Worm (Caenorhabditis elegans): Measurements from ENCODE around the gene srz-60.

DNA sequence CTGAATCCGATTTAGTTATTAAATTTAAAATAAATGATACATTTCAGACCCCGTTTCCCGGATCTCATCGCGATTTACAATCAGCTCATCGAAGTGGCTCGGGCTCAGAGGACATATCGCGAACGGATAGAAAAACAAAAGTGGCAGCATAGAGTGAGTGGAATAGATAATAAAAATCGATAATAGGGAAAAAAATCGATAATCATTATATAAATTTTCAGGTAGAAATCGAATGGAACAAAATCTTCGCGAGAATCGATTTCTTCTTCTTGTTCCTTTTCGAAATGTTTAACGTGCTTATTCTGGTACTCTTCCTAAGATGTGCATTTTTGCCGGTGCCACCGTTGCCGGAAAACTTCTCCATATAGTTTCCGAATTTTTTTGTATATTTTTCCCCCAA, 10.0 kb upstream of the srz-60 start:
- no peak for TF ChIP-seq mep-1 (tag; optimal IDR thresholded peaks at IDR 0.05)
- no peak for TF ChIP-seq ztf-11 (tag; optimal IDR thresholded peaks at IDR 0.05)
- no peak for TF ChIP-seq lin-39 (tag; optimal IDR thresholded peaks at IDR 0.05)
- no peak for TF ChIP-seq nhr-6 (tag; optimal IDR thresholded peaks at IDR 0.05)
- TF ChIP-seq pqm-1 (tag; optimal IDR thresholded peaks at IDR 0.05) = no peak
- no peak for TF ChIP-seq nhr-237 (tag; optimal IDR thresholded peaks at IDR 0.05)
- no peak for TF ChIP-seq hlh-30 (tag; optimal IDR thresholded peaks at IDR 0.05; ENCODE audit: insufficient read depth)
- TF ChIP-seq nhr-25 (tag; optimal IDR thresholded peaks at IDR 0.05; ENCODE audit: borderline replicate concordance, insufficient read depth) = no peak
- no peak for TF ChIP-seq nhr-77 (tag; optimal IDR thresholded peaks at IDR 0.05)
- TF ChIP-seq lin-1 (GFP tag; IDR thresholded peaks at IDR 0.05) = no peak
- TF ChIP-seq nhr-10 (tag; optimal IDR thresholded peaks at IDR 0.05) = no peak
- no peak for TF ChIP-seq unc-39 (tag; optimal IDR thresholded peaks at IDR 0.05)
- TF ChIP-seq lin-38 (GFP tag; IDR thresholded peaks at IDR 0.05) = no peak
